Comparison of ENCODE assay signal across 6 fruit fly cellular contexts in genomic region chrX:8420772-8421448, dm6.
A peak's percentile ranks its signal among the peaks of the same experiment; 100 is the strongest.
TF ChIP-seq lines count a peak whose summit lies in the region.

No protein-coding gene starts in this region.

- no peak for TF ChIP-seq CTCF in whole organism, embryonic (GFP tag; optimal IDR thresholded peaks at IDR 0.05; lab: Kevin White, UChicago)

TF ChIP-seq in whole organism, 6 proteins besides CTCF, POLR2A, EP300 and RAD21:
- TF ChIP-seq EcR (GFP tag; optimal IDR thresholded peaks at IDR 0.05; lab: Kevin White, UChicago) (peak; percentile 23 to 52), Dll (optimal IDR thresholded peaks at IDR 0.05; lab: Kevin White, UChicago) (no peak), psq (optimal IDR thresholded peaks at IDR 0.05; lab: Kevin White, UChicago) (no peak), CG8478 (optimal IDR thresholded peaks at IDR 0.05; lab: Kevin White, UChicago) (no peak), pan (optimal IDR thresholded peaks at IDR 0.05; lab: Kevin White, UChicago) (peak; percentile 63)

TF ChIP-seq in whole organism, adult, 20 proteins besides CTCF, POLR2A, EP300 and RAD21 (continues in another document):
- TF ChIP-seq CG12768 (GFP tag; optimal IDR thresholded peaks at IDR 0.05; lab: Kevin White, UChicago) (peak; percentile 64), kay (GFP tag; lab: Kevin White, UChicago; ENCODE audit: borderline replicate concordance) (peak; percentile 88), toe (GFP tag; optimal IDR thresholded peaks at IDR 0.05; lab: Kevin White, UChicago) (no peak), Hr96 (GFP tag; optimal IDR thresholded peaks at IDR 0.05; lab: Kevin White, UChicago) (no peak), tj (GFP tag; optimal IDR thresholded peaks at IDR 0.05; lab: Kevin White, UChicago) (peak; percentile 75), bab1 (GFP tag; optimal IDR thresholded peaks at IDR 0.05; lab: Kevin White, UChicago) (peak; percentile 88), Mnt (GFP tag; optimal IDR thresholded peaks at IDR 0.05; lab: Kevin White, UChicago) (peak; percentile 79), CG11617 (GFP tag; optimal IDR thresholded peaks at IDR 0.05; lab: Kevin White, UChicago) (peak; percentile 50), pad (GFP tag; optimal IDR thresholded peaks at IDR 0.05; lab: Kevin White, UChicago) (peak; percentile 85), CG14711 (tag; optimal IDR thresholded peaks at IDR 0.05; lab: Kevin White, UChicago) (no peak), ovo (GFP tag; optimal IDR thresholded peaks at IDR 0.05; lab: Kevin White, UChicago) (no peak), CG33017 (tag; optimal IDR thresholded peaks at IDR 0.05; lab: Kevin White, UChicago) (peak; percentile 14), CG7101 (tag; optimal IDR thresholded peaks at IDR 0.05; lab: Kevin White, UChicago) (peak; percentile 59), cic (GFP tag; optimal IDR thresholded peaks at IDR 0.05; lab: Kevin White, UChicago) (peak; percentile 24), Crg-1 (GFP tag; optimal IDR thresholded peaks at IDR 0.05; lab: Kevin White, UChicago) (no peak), Clk (GFP tag; optimal IDR thresholded peaks at IDR 0.05; lab: Kevin White, UChicago) (no peak), CG5204 (GFP tag; optimal IDR thresholded peaks at IDR 0.05; lab: Kevin White, UChicago) (no peak), CG7045 (GFP tag; optimal IDR thresholded peaks at IDR 0.05; lab: Kevin White, UChicago) (no peak)

TF ChIP-seq in whole organism, embryonic, 481 proteins besides CTCF, POLR2A, EP300 and RAD21 (continues in another document):
- TF ChIP-seq jumu (GFP tag; optimal IDR thresholded peaks at IDR 0.05; lab: Kevin White, UChicago) (no peak), otp (GFP tag; IDR thresholded peaks at IDR 0.05; lab: Robert Waterston, UW) (no peak; the same call in 2 of the 3 replicates), Hr39 (optimal IDR thresholded peaks at IDR 0.05; lab: Kevin White, UChicago) (peak; percentile 96), CG6654 (GFP tag; optimal IDR thresholded peaks at IDR 0.05; lab: Kevin White, UChicago) (no peak), Doc3 (GFP tag; IDR thresholded peaks at IDR 0.05; lab: Robert Waterston, UW; ENCODE audit: partially characterized antibody) (no peak), CG9932 (GFP tag; IDR thresholded peaks at IDR 0.05; lab: Robert Waterston, UW) (no peak), lmd (GFP tag; IDR thresholded peaks at IDR 0.05; lab: Robert Waterston, UW) (no peak), CG31224 (GFP tag; IDR thresholded peaks at IDR 0.05; lab: Robert Waterston, UW) (no peak), CG18476 (GFP tag; optimal IDR thresholded peaks at IDR 0.05; lab: Kevin White, UChicago) (no peak), caup (GFP tag; optimal IDR thresholded peaks at IDR 0.05; lab: Kevin White, UChicago; ENCODE audit: severe bottlenecking) (no peak), Awh (GFP tag; IDR thresholded peaks at IDR 0.05; lab: Robert Waterston, UW) (no peak), NfI (GFP tag; optimal IDR thresholded peaks at IDR 0.05; lab: Kevin White, UChicago) (no peak), Nf-YB (GFP tag; optimal IDR thresholded peaks at IDR 0.05; lab: Kevin White, UChicago) (no peak), Abd-B (GFP tag; optimal IDR thresholded peaks at IDR 0.05; lab: Kevin White, UChicago) (no peak), CG10209 (GFP tag; optimal IDR thresholded peaks at IDR 0.05; lab: Kevin White, UChicago) (no peak), CG10565 (GFP tag; optimal IDR thresholded peaks at IDR 0.05; lab: Kevin White, UChicago) (no peak), CG30020 (tag; optimal IDR thresholded peaks at IDR 0.05; lab: Kevin White, UChicago) (no peak), tx (GFP tag; optimal IDR thresholded peaks at IDR 0.05; lab: Kevin White, UChicago) (no peak)

TF ChIP-seq in whole organism, prepupa, 60 proteins besides CTCF, POLR2A, EP300 and RAD21 (continues in another document):
- TF ChIP-seq Blimp-1 (GFP tag; optimal IDR thresholded peaks at IDR 0.05; lab: Kevin White, UChicago) (peak; percentile 82), CG11902 (GFP tag; optimal IDR thresholded peaks at IDR 0.05; lab: Kevin White, UChicago) (no peak), CG3919 (GFP tag; optimal IDR thresholded peaks at IDR 0.05; lab: Kevin White, UChicago) (no peak), CG6276 (GFP tag; optimal IDR thresholded peaks at IDR 0.05; lab: Kevin White, UChicago) (peak; percentile 75), Eip75B (GFP tag; optimal IDR thresholded peaks at IDR 0.05; lab: Kevin White, UChicago) (peak; percentile 47), Lpt (GFP tag; optimal IDR thresholded peaks at IDR 0.05; lab: Kevin White, UChicago) (peak; percentile 50), CG10669 (GFP tag; optimal IDR thresholded peaks at IDR 0.05; lab: Kevin White, UChicago) (peak; percentile 97), CG7368 (GFP tag; optimal IDR thresholded peaks at IDR 0.05; lab: Kevin White, UChicago) (peak; percentile 29), svp (GFP tag; lab: Kevin White, UChicago) (no peak), Met (GFP tag; optimal IDR thresholded peaks at IDR 0.05; lab: Kevin White, UChicago) (no peak), CG31627 (GFP tag; optimal IDR thresholded peaks at IDR 0.05; lab: Kevin White, UChicago) (peak; percentile 48), CG15336 (GFP tag; IDR thresholded peaks at IDR 0.05; lab: Robert Waterston, UW) (peak; percentile 83), CG6854 (GFP tag; optimal IDR thresholded peaks at IDR 0.05; lab: Kevin White, UChicago) (peak; percentile 65), Sox14 (GFP tag; optimal IDR thresholded peaks at IDR 0.05; lab: Kevin White, UChicago) (peak; percentile 67), fd59A (GFP tag; optimal IDR thresholded peaks at IDR 0.05; lab: Kevin White, UChicago) (no peak), salr (GFP tag; optimal IDR thresholded peaks at IDR 0.05; lab: Kevin White, UChicago) (no peak), OdsH (GFP tag; optimal IDR thresholded peaks at IDR 0.05; lab: Kevin White, UChicago) (peak; percentile 16), CG3032 (tag; optimal IDR thresholded peaks at IDR 0.05; lab: Kevin White, UChicago) (peak; percentile 37), CG10631 (GFP tag; optimal IDR thresholded peaks at IDR 0.05; lab: Kevin White, UChicago) (no peak)

TF ChIP-seq in whole organism, pupa, 21 proteins besides CTCF, POLR2A, EP300 and RAD21:
- peak; percentile 81 for TF ChIP-seq CG13204 (GFP tag; optimal IDR thresholded peaks at IDR 0.05; lab: Kevin White, UChicago)
- peak; percentile 16 for TF ChIP-seq CG9948 (tag; optimal IDR thresholded peaks at IDR 0.05; lab: Kevin White, UChicago)
- peak; percentile 96 for TF ChIP-seq CG12605 (GFP tag; IDR thresholded peaks at IDR 0.05; lab: Robert Waterston, UW)
- peak; percentile 40 for TF ChIP-seq CG8301 (tag; optimal IDR thresholded peaks at IDR 0.05; lab: Kevin White, UChicago)
- no peak for TF ChIP-seq CG10348 (GFP tag; IDR thresholded peaks at IDR 0.05; lab: Robert Waterston, UW)
- peak; percentile 69 for TF ChIP-seq CG34367 (tag; optimal IDR thresholded peaks at IDR 0.05; lab: Kevin White, UChicago)
- TF ChIP-seq rn (GFP tag; IDR thresholded peaks at IDR 0.05; lab: Robert Waterston, UW) = no peak
- TF ChIP-seq gl (tag; optimal IDR thresholded peaks at IDR 0.05; lab: Kevin White, UChicago) = peak; percentile 90
- TF ChIP-seq Ets98B (GFP tag; IDR thresholded peaks at IDR 0.05; lab: Robert Waterston, UW) = peak; percentile 92
- peak; percentile 29 for TF ChIP-seq CG15710 (tag; optimal IDR thresholded peaks at IDR 0.05; lab: Kevin White, UChicago)
- peak; percentile 72 for TF ChIP-seq Pif1A (GFP tag; optimal IDR thresholded peaks at IDR 0.05; lab: Kevin White, UChicago)
- peak; percentile 3 for TF ChIP-seq CG17806 (tag; optimal IDR thresholded peaks at IDR 0.05; lab: Kevin White, UChicago)
- TF ChIP-seq CG14655 (GFP tag; optimal IDR thresholded peaks at IDR 0.05; lab: Kevin White, UChicago) = no peak
- TF ChIP-seq CG32121 (GFP tag; IDR thresholded peaks at IDR 0.05; lab: Robert Waterston, UW) = peak; percentile 71
- TF ChIP-seq CG8159 (tag; optimal IDR thresholded peaks at IDR 0.05; lab: Kevin White, UChicago) = peak; percentile 33
- peak; percentile 31 for TF ChIP-seq D1 (tag; optimal IDR thresholded peaks at IDR 0.05; lab: Kevin White, UChicago)
- TF ChIP-seq CG4496 (GFP tag; IDR thresholded peaks at IDR 0.05; lab: Robert Waterston, UW) = peak; percentile 88
- TF ChIP-seq Pif1B (GFP tag; optimal IDR thresholded peaks at IDR 0.05; lab: Kevin White, UChicago) = no peak
- peak; percentile 87 for TF ChIP-seq EcR (GFP tag; optimal IDR thresholded peaks at IDR 0.05; lab: Kevin White, UChicago)

TF ChIP-seq in whole organism, wandering third instar larva, 38 proteins besides CTCF, POLR2A, EP300 and RAD21 (continues in another document):
- TF ChIP-seq br (GFP tag; optimal IDR thresholded peaks at IDR 0.05; lab: Kevin White, UChicago) = peak; percentile 28
- no peak for TF ChIP-seq Rel (GFP tag; optimal IDR thresholded peaks at IDR 0.05; lab: Kevin White, UChicago)
- TF ChIP-seq Rel (tag; optimal IDR thresholded peaks at IDR 0.05; lab: Kevin White, UChicago) = peak; percentile 48
- TF ChIP-seq fru (GFP tag; optimal IDR thresholded peaks at IDR 0.05; lab: Kevin White, UChicago) = peak; percentile 45
- TF ChIP-seq foxo (GFP tag; optimal IDR thresholded peaks at IDR 0.05; lab: Kevin White, UChicago) = peak in 1 of 2 experiments; percentile 47
- TF ChIP-seq lola (GFP tag; optimal IDR thresholded peaks at IDR 0.05; lab: Kevin White, UChicago) = no peak
- TF ChIP-seq brk (GFP tag; optimal IDR thresholded peaks at IDR 0.05; lab: Kevin White, UChicago) = no peak
- TF ChIP-seq GATAd (GFP tag; optimal IDR thresholded peaks at IDR 0.05; lab: Kevin White, UChicago) = no peak
- peak; percentile 60 for TF ChIP-seq Jra (GFP tag; optimal IDR thresholded peaks at IDR 0.05; lab: Kevin White, UChicago)
- TF ChIP-seq Dfd (GFP tag; optimal IDR thresholded peaks at IDR 0.05; lab: Kevin White, UChicago) = peak; percentile 99
- TF ChIP-seq dl (GFP tag; optimal IDR thresholded peaks at IDR 0.05; lab: Kevin White, UChicago; ENCODE audit: insufficient read depth in 1 of 2, partially characterized antibody in 2 of 2) = peak; percentile 91 to 97
- no peak for TF ChIP-seq sv (GFP tag; optimal IDR thresholded peaks at IDR 0.05; lab: Kevin White, UChicago)
- no peak for TF ChIP-seq CG32264 (GFP tag; optimal IDR thresholded peaks at IDR 0.05; lab: Kevin White, UChicago)
- TF ChIP-seq HLH106 (tag; optimal IDR thresholded peaks at IDR 0.05; lab: Kevin White, UChicago) = peak; percentile 20
- no peak for TF ChIP-seq dsf (GFP tag; optimal IDR thresholded peaks at IDR 0.05; lab: Kevin White, UChicago; ENCODE audit: borderline replicate concordance)
- TF ChIP-seq Dif (GFP tag; optimal IDR thresholded peaks at IDR 0.05; lab: Kevin White, UChicago; ENCODE audit: partially characterized antibody) = peak; percentile 98
- peak; percentile 89 for TF ChIP-seq psq (GFP tag; optimal IDR thresholded peaks at IDR 0.05; lab: Kevin White, UChicago)
- TF ChIP-seq pan (optimal IDR thresholded peaks at IDR 0.05; lab: Kevin White, UChicago) = peak; percentile 78
- no peak for TF ChIP-seq usp (GFP tag; optimal IDR thresholded peaks at IDR 0.05; lab: Kevin White, UChicago)
- TF ChIP-seq OdsH (GFP tag; optimal IDR thresholded peaks at IDR 0.05; lab: Kevin White, UChicago) = peak; percentile 38
- TF ChIP-seq Vsx2 (GFP tag; optimal IDR thresholded peaks at IDR 0.05; lab: Kevin White, UChicago; ENCODE audit: partially characterized antibody) = peak; percentile 96
- no peak for TF ChIP-seq Hnf4 (GFP tag; optimal IDR thresholded peaks at IDR 0.05; lab: Kevin White, UChicago)
- no peak for TF ChIP-seq dmrt93B (GFP tag; optimal IDR thresholded peaks at IDR 0.05; lab: Kevin White, UChicago)
